Worm (Caenorhabditis elegans): Measurements from ENCODE around the gene F01D5.5.
A peak's percentile ranks its signal among the peaks of the same experiment; 100 is the strongest.

The F01D5.5 gene

ce11 chrII:13976161-13976560, 25.9 kb downstream of the F01D5.5 start, which contains the start of gene Y39G8B.2:
Gene Y39G8B.2, minus strand, starts transcription at chrII:13976221.
- TF ChIP-seq zim-3 (tag; optimal IDR thresholded peaks at IDR 0.05): no peak
- peak; percentile 22 for TF ChIP-seq athp-1 (tag; optimal IDR thresholded peaks at IDR 0.05)
- TF ChIP-seq madf-10 (tag; optimal IDR thresholded peaks at IDR 0.05): no peak
- no peak for TF ChIP-seq nfya-1 (tag; optimal IDR thresholded peaks at IDR 0.05; ENCODE audit: borderline replicate concordance, insufficient read depth)
- TF ChIP-seq let-607 (tag; optimal IDR thresholded peaks at IDR 0.05): peak in 1 of 2 experiments; percentile 1
- TF ChIP-seq egl-44 (GFP tag; IDR thresholded peaks at IDR 0.05): no peak
- no peak for TF ChIP-seq sea-2 (GFP tag; IDR thresholded peaks at IDR 0.05)
- peak; percentile 63 for TF ChIP-seq ceh-100 (GFP tag; IDR thresholded peaks at IDR 0.05)
- TF ChIP-seq hlh-26 (GFP tag; conservative IDR thresholded peaks at IDR 0.05): no peak
- TF ChIP-seq sdz-38 (tag; optimal IDR thresholded peaks at IDR 0.05): no peak
- TF ChIP-seq efl-1 (GFP tag; optimal IDR thresholded peaks at IDR 0.05): peak; percentile 40
- TF ChIP-seq F23B12.7 (tag; optimal IDR thresholded peaks at IDR 0.05; ENCODE audit: insufficient read depth): peak; percentile 30
- peak; percentile 96 for TF ChIP-seq mcd-1 (GFP tag; IDR thresholded peaks at IDR 0.05)
- no peak for TF ChIP-seq cebp-1 (GFP tag; IDR thresholded peaks at IDR 0.05)
- TF ChIP-seq cebp-1 (tag; optimal IDR thresholded peaks at IDR 0.05): no peak
- no peak for TF ChIP-seq lin-40 (tag; optimal IDR thresholded peaks at IDR 0.05)
- TF ChIP-seq hmg-1.2 (GFP tag; IDR thresholded peaks at IDR 0.05): peak; percentile 72
- no peak for TF ChIP-seq aptf-2 (GFP tag; conservative IDR thresholded peaks at IDR 0.05)
- peak; percentile 50; the same call in 1 of the 2 replicates for TF ChIP-seq B0336.3 (GFP tag; IDR thresholded peaks at IDR 0.05)
- TF ChIP-seq egrh-3 (GFP tag; IDR thresholded peaks at IDR 0.05): peak; percentile 74
- TF ChIP-seq rcor-1 (GFP tag; IDR thresholded peaks at IDR 0.05): peak; percentile 47; the same call in 1 of the 2 replicates
- TF ChIP-seq ceh-27 (GFP tag; optimal IDR thresholded peaks at IDR 0.05): peak; percentile 79
- no peak for TF ChIP-seq B0019.2 (GFP tag; conservative IDR thresholded peaks at IDR 0.05)
- peak; percentile 1 for TF ChIP-seq chd-7 (tag; optimal IDR thresholded peaks at IDR 0.05)
- TF ChIP-seq him-1 (tag; optimal IDR thresholded peaks at IDR 0.05): no peak
- TF ChIP-seq gei-17 (GFP tag; optimal IDR thresholded peaks at IDR 0.05): no peak
- TF ChIP-seq F33H1.4 (GFP tag; IDR thresholded peaks at IDR 0.05): no peak
- no peak for TF ChIP-seq hrde-1 (tag; optimal IDR thresholded peaks at IDR 0.05; ENCODE audit: borderline replicate concordance)
- TF ChIP-seq hmg-20 (GFP tag; IDR thresholded peaks at IDR 0.05): no peak
- TF ChIP-seq zfh-2 (GFP tag; conservative IDR thresholded peaks at IDR 0.05): peak; percentile 72
- no peak for TF ChIP-seq cebp-2 (GFP tag; IDR thresholded peaks at IDR 0.05)
- TF ChIP-seq F39B2.1 (GFP tag; IDR thresholded peaks at IDR 0.05): no peak
- no peak for TF ChIP-seq snpc-1.1 (tag; optimal IDR thresholded peaks at IDR 0.05; ENCODE audit: insufficient read depth)
- TF ChIP-seq somi-1 (GFP tag; optimal IDR thresholded peaks at IDR 0.05): no peak
- TF ChIP-seq F55B11.4 (tag; optimal IDR thresholded peaks at IDR 0.05; ENCODE audit: borderline replicate concordance, insufficient read depth): no peak
- TF ChIP-seq ztf-3 (GFP tag; optimal IDR thresholded peaks at IDR 0.05): no peak
- no peak for TF ChIP-seq B0035.1 (tag; optimal IDR thresholded peaks at IDR 0.05)
- no peak for TF ChIP-seq nfya-2 (GFP tag; IDR thresholded peaks at IDR 0.05)
- TF ChIP-seq F52B5.7 (tag; optimal IDR thresholded peaks at IDR 0.05): no peak
- TF ChIP-seq ztf-18 (tag; optimal IDR thresholded peaks at IDR 0.05): no peak
- no peak for TF ChIP-seq ztf-26 (tag; optimal IDR thresholded peaks at IDR 0.05)
- no peak for TF ChIP-seq unc-130 (GFP tag; optimal IDR thresholded peaks at IDR 0.05)
- TF ChIP-seq ceh-91 (GFP tag; IDR thresholded peaks at IDR 0.05): no peak
- peak in 1 of 3 experiments; percentile 72 for TF ChIP-seq lin-35 (GFP tag; optimal IDR thresholded peaks at IDR 0.05)
- peak; percentile 60 for TF ChIP-seq pha-4 (tag; optimal IDR thresholded peaks at IDR 0.05)
- TF ChIP-seq snpc-4 (GFP tag; optimal IDR thresholded peaks at IDR 0.05): no peak
- TF ChIP-seq snpc-4 (tag; optimal IDR thresholded peaks at IDR 0.05): peak in 1 of 4 experiments; percentile 74
- TF ChIP-seq nfyb-1 (GFP tag; IDR thresholded peaks at IDR 0.05): peak; percentile 69
- TF ChIP-seq D2030.7 (GFP tag; IDR thresholded peaks at IDR 0.05): no peak
